Worm (Caenorhabditis elegans): ENCODE results near the gene rpl-29.

Gene rpl-29

ce11 chrIV:13912929-13913328 lies 30.9 kb downstream of the rpl-29 start, which contains the start of gene Y37A1A.2:
Gene Y37A1A.2 (minus strand): TSS chrIV:13913029.
- no peak for TF ChIP-seq isw-1 (GFP tag; IDR thresholded peaks at IDR 0.05)
- no peak for TF ChIP-seq tbx-2 (tag; optimal IDR thresholded peaks at IDR 0.05)
- no peak for TF ChIP-seq nhr-71 (tag; optimal IDR thresholded peaks at IDR 0.05)
- TF ChIP-seq pqm-1 (tag; optimal IDR thresholded peaks at IDR 0.05) = no peak
- no peak for TF ChIP-seq zip-4 (GFP tag; optimal IDR thresholded peaks at IDR 0.05)
- no peak for TF ChIP-seq skn-1 (tag; optimal IDR thresholded peaks at IDR 0.05)
- TF ChIP-seq rnt-1 (tag; optimal IDR thresholded peaks at IDR 0.05) = no peak
- TF ChIP-seq aha-1 (tag; optimal IDR thresholded peaks at IDR 0.05) = no peak
- TF ChIP-seq ces-1 (GFP tag; optimal IDR thresholded peaks at IDR 0.05) = no peak
- no peak for TF ChIP-seq dsc-1 (tag; optimal IDR thresholded peaks at IDR 0.05)
- no peak for TF ChIP-seq lir-3 (tag; optimal IDR thresholded peaks at IDR 0.05; ENCODE audit: poor library complexity)

DNA sequence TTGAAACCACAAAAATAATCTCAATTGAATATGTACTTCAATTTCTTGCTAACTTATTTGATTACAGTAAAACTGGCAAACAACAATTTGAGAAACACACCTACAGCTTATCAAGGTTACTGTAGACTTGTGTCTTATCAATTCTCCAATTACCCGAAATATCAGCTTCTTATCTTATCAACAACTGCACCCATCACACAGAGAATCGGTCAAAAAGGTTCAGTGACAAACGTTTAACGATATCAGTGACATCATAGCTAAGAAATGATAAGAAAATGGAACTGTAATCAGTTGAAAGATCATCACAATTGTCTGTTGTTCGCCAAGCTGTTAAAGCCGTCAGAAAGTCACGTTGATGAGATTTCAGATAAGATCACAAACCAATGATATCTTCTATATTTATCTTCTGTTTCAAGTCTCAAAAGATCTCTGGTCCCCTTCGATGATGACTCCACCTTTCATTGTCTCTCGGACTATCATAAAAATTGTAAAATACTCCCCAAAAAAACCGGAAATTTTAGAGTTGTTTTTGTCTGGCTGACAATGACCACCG lies 37.3 kb downstream of the rpl-29 start:
- TF ChIP-seq tlp-1 (tag; optimal IDR thresholded peaks at IDR 0.05) = peak; percentile 90
- no peak for TF ChIP-seq grh-1 (GFP tag; IDR thresholded peaks at IDR 0.05)
- TF ChIP-seq nhr-20 (tag; optimal IDR thresholded peaks at IDR 0.05) = peak; percentile 77
- no peak for TF ChIP-seq isw-1 (GFP tag; IDR thresholded peaks at IDR 0.05)
- TF ChIP-seq nhr-71 (tag; optimal IDR thresholded peaks at IDR 0.05) = peak; percentile 77
- no peak for TF ChIP-seq hpl-2 (GFP tag; optimal IDR thresholded peaks at IDR 0.05)
- TF ChIP-seq egl-13 (tag; optimal IDR thresholded peaks at IDR 0.05) = no peak
- no peak for TF ChIP-seq unc-62 (GFP tag; optimal IDR thresholded peaks at IDR 0.05)
- no peak for TF ChIP-seq nhr-12 (tag; optimal IDR thresholded peaks at IDR 0.05)
- TF ChIP-seq irx-1 (tag; optimal IDR thresholded peaks at IDR 0.05) = no peak
- no peak for TF ChIP-seq zag-1 (tag; optimal IDR thresholded peaks at IDR 0.05)
- TF ChIP-seq nhr-77 (tag; optimal IDR thresholded peaks at IDR 0.05) = peak; percentile 14
- peak; percentile 74 for TF ChIP-seq nhr-90 (tag; optimal IDR thresholded peaks at IDR 0.05; ENCODE audit: poor library complexity)
- no peak for TF ChIP-seq ceh-82 (tag; optimal IDR thresholded peaks at IDR 0.05)
- TF ChIP-seq pqm-1 (tag; optimal IDR thresholded peaks at IDR 0.05) = peak; percentile 100
- TF ChIP-seq nhr-11 (tag; optimal IDR thresholded peaks at IDR 0.05) = no peak
- peak; percentile 48 to 91 for TF ChIP-seq lsy-2 (tag; optimal IDR thresholded peaks at IDR 0.05)
- no peak for TF ChIP-seq lir-3 (tag; optimal IDR thresholded peaks at IDR 0.05; ENCODE audit: poor library complexity)
- no peak for TF ChIP-seq unc-86 (tag; optimal IDR thresholded peaks at IDR 0.05)
- no peak for TF ChIP-seq fkh-4 (tag; optimal IDR thresholded peaks at IDR 0.05; ENCODE audit: borderline replicate concordance)
- no peak for TF ChIP-seq ztf-11 (tag; optimal IDR thresholded peaks at IDR 0.05)
- TF ChIP-seq mdl-1 (tag; optimal IDR thresholded peaks at IDR 0.05) = peak in 1 of 2 experiments; percentile 37
- peak; percentile 100 for TF ChIP-seq elt-2 (tag; optimal IDR thresholded peaks at IDR 0.05)
- no peak for TF ChIP-seq rnt-1 (tag; optimal IDR thresholded peaks at IDR 0.05)
- TF ChIP-seq hlh-17 (GFP tag; optimal IDR thresholded peaks at IDR 0.05; ENCODE audit: borderline replicate concordance) = no peak
- no peak for TF ChIP-seq C04F5.9 (tag; optimal IDR thresholded peaks at IDR 0.05)
- no peak for TF ChIP-seq efl-3 (GFP tag; optimal IDR thresholded peaks at IDR 0.05)
- TF ChIP-seq aly-2 (tag; optimal IDR thresholded peaks at IDR 0.05) = no peak
- no peak for TF ChIP-seq swsn-7 (tag; optimal IDR thresholded peaks at IDR 0.05)
- TF ChIP-seq mab-9 (GFP tag; IDR thresholded peaks at IDR 0.05) = no peak
- no peak for TF ChIP-seq vab-15 (tag; optimal IDR thresholded peaks at IDR 0.05)
- no peak for TF ChIP-seq xbp-1 (tag; optimal IDR thresholded peaks at IDR 0.05)
- no peak for TF ChIP-seq lin-39 (tag; optimal IDR thresholded peaks at IDR 0.05)
- TF ChIP-seq lin-35 (GFP tag; optimal IDR thresholded peaks at IDR 0.05) = peak in 1 of 2 experiments; percentile 75
- TF ChIP-seq jun-1 (tag; optimal IDR thresholded peaks at IDR 0.05) = peak; percentile 93
- no peak for TF ChIP-seq Y116A8C.19 (tag; optimal IDR thresholded peaks at IDR 0.05; ENCODE audit: borderline replicate concordance)
- TF ChIP-seq lin-14 (GFP tag; optimal IDR thresholded peaks at IDR 0.05) = no peak
- no peak for TF ChIP-seq ceh-90 (tag; optimal IDR thresholded peaks at IDR 0.05)
- no peak for TF ChIP-seq pag-3 (tag; optimal IDR thresholded peaks at IDR 0.05; ENCODE audit: borderline replicate concordance, insufficient read depth)
- TF ChIP-seq skn-1 (tag; optimal IDR thresholded peaks at IDR 0.05) = no peak
- no peak for TF ChIP-seq F16B12.6 (tag; optimal IDR thresholded peaks at IDR 0.05)
- TF ChIP-seq ama-1 (optimal IDR thresholded peaks at IDR 0.05) = no peak
- no peak for TF ChIP-seq fkh-8 (tag; optimal IDR thresholded peaks at IDR 0.05)
- no peak for TF ChIP-seq ces-1 (GFP tag; optimal IDR thresholded peaks at IDR 0.05)
- TF ChIP-seq C34B4.2 (tag; optimal IDR thresholded peaks at IDR 0.05) = no peak
